Worm (Caenorhabditis elegans) whole organism, young adult: Measurements from ENCODE around the gene ZC317.2.

Experiments used
- B0336.3 ChIP-seq: fragments of 200-800 bp; sonication (Bioruptor generic); IDR thresholded peaks from 2 replicates; pipeline ENCODE4 v1.3.6; 2022; ENCODE audit warnings: missing genetic modification characterization, missing compliant biosample characterization
- C06A6.2 ChIP-seq: fragments of 200-800 bp; sonication (Bioruptor generic); conservative IDR thresholded peaks from 2 replicates; pipeline ENCODE4 v1.3.6; 2022; ENCODE audit warnings: missing genetic modification characterization, missing compliant biosample characterization
- C17E4.6 ChIP-seq: fragments of 200-800 bp; sonication (Bioruptor generic); IDR thresholded peaks from 2 replicates; pipeline ENCODE4 v1.3.6; 2022; ENCODE audit warnings: missing genetic modification reagents, missing genetic modification characterization, missing compliant biosample characterization
- K12H6.12 ChIP-seq: fragments of 200-800 bp; sonication (Bioruptor generic); optimal IDR thresholded peaks from 2 replicates; lab custom pipeline; 2018; ENCODE audit warnings: mild to moderate bottlenecking, missing genetic modification characterization, missing compliant biosample characterization
- Y56A3A.18 ChIP-seq: fragments of 200-800 bp; sonication (Bioruptor generic); IDR thresholded peaks from 2 replicates; pipeline ENCODE4 v1.3.6; 2022; ENCODE audit warnings: missing genetic modification reagents, missing genetic modification characterization, missing compliant biosample characterization
- Y79H2A.3 ChIP-seq: fragments of 200-800 bp; sonication (Bioruptor generic); conservative IDR thresholded peaks from 2 replicates; pipeline ENCODE4 v1.3.6; 2022; ENCODE audit warnings: missing genetic modification reagents, missing genetic modification characterization, missing compliant biosample characterization
- ZK185.1 ChIP-seq: sonication (generic microtip); optimal IDR thresholded peaks from 2 replicates; lab custom pipeline; 2016; ENCODE audit warnings: mild to moderate bottlenecking, missing genetic modification characterization, missing compliant biosample characterization; ENCODE audit not compliant: poor library complexity, severe bottlenecking
- akir-1 ChIP-seq: fragments of 200-800 bp; sonication (Bioruptor generic); optimal IDR thresholded peaks from 2 replicates; lab custom pipeline; 2018; ENCODE audit warnings: mild to moderate bottlenecking, missing genetic modification characterization, moderate library complexity, missing compliant biosample characterization
- cebp-2 ChIP-seq: fragments of 200-800 bp; sonication (Bioruptor generic); IDR thresholded peaks from 2 replicates; pipeline ENCODE4 v1.3.6; 2022; ENCODE audit warnings: missing genetic modification characterization, missing compliant biosample characterization
- ceh-100 ChIP-seq: fragments of 200-800 bp; sonication (Bioruptor generic); IDR thresholded peaks from 2 replicates; pipeline ENCODE4 v1.3.6; 2022; ENCODE audit warnings: missing genetic modification reagents, missing genetic modification characterization, missing compliant biosample characterization
- ceh-27 ChIP-seq: fragments of 200-800 bp; sonication (Bioruptor generic); optimal IDR thresholded peaks from 2 replicates; lab custom pipeline; 2018; ENCODE audit warnings: mild to moderate bottlenecking, missing genetic modification characterization, moderate library complexity, missing compliant biosample characterization
- ceh-91 ChIP-seq: fragments of 200-800 bp; sonication (Bioruptor generic); IDR thresholded peaks from 2 replicates; pipeline ENCODE4 v1.3.6; 2022; ENCODE audit warnings: missing genetic modification reagents, missing genetic modification characterization, missing compliant biosample characterization
- dpl-1 ChIP-seq: fragments of 150-350 bp; optimal IDR thresholded peaks from 2 replicates; lab custom pipeline; 2014; ENCODE audit warnings: missing biosample characterization, missing genetic modification reagents, missing genetic modification characterization
- efl-1 ChIP-seq: fragments of 150-350 bp; optimal IDR thresholded peaks from 2 replicates; lab custom pipeline; 2014; ENCODE audit warnings: missing biosample characterization, missing genetic modification reagents, missing genetic modification characterization
- hlh-26 ChIP-seq: fragments of 200-800 bp; sonication (Bioruptor generic); conservative IDR thresholded peaks from 2 replicates; pipeline ENCODE4 v1.3.6; 2022; ENCODE audit warnings: missing genetic modification reagents, missing genetic modification characterization, missing compliant biosample characterization
- lag-1 ChIP-seq: fragments of 200-800 bp; sonication (Bioruptor generic); IDR thresholded peaks from 2 replicates; pipeline ENCODE4 v1.3.6; 2022; ENCODE audit warnings: missing genetic modification reagents, missing genetic modification characterization, missing compliant biosample characterization
- let-526 ChIP-seq: fragments of 200-800 bp; sonication (Bioruptor generic); IDR thresholded peaks from 2 replicates; pipeline ENCODE4 v1.3.6; 2022; ENCODE audit warnings: missing genetic modification reagents, missing genetic modification characterization, missing compliant biosample characterization
- lin-35 ChIP-seq, 3 experiments: fragments of 150-350 bp in 2 of 3; sonication (generic microtip) in 1 of 3; optimal IDR thresholded peaks; 2 replicates each; lab custom pipeline; 2014 to 2018; ENCODE audit warnings: missing biosample characterization in 3 of 3, missing genetic modification characterization in 3 of 3, missing genetic modification reagents in 3 of 3
- lin-54 ChIP-seq: fragments of 200-800 bp; sonication (Bioruptor generic); optimal IDR thresholded peaks from 2 replicates; lab custom pipeline; 2018; ENCODE audit warnings: mild to moderate bottlenecking, missing genetic modification characterization, missing compliant biosample characterization
- madf-10 ChIP-seq: sonication (generic microtip); optimal IDR thresholded peaks from 2 replicates; lab custom pipeline; 2016; ENCODE audit warnings: mild to moderate bottlenecking, missing genetic modification characterization, missing compliant biosample characterization
- madf-3 ChIP-seq: fragments of 200-800 bp; sonication (Bioruptor generic); IDR thresholded peaks from 2 replicates; pipeline ENCODE4 v1.3.6; 2022; ENCODE audit warnings: missing genetic modification reagents, missing genetic modification characterization, missing compliant biosample characterization
- madf-6 ChIP-seq: fragments of 200-800 bp; sonication (Bioruptor generic); IDR thresholded peaks from 2 replicates; pipeline ENCODE4 v1.3.6; 2022; ENCODE audit warnings: missing genetic modification reagents, missing genetic modification characterization, missing compliant biosample characterization
- madf-8 ChIP-seq: fragments of 200-800 bp; sonication (Bioruptor generic); conservative IDR thresholded peaks from 2 replicates; pipeline ENCODE4 v1.3.6; 2022; ENCODE audit warnings: missing genetic modification reagents, missing genetic modification characterization, missing compliant biosample characterization
- mes-4 ChIP-seq: sonication (generic microtip); optimal IDR thresholded peaks from 2 replicates; lab custom pipeline; 2016; ENCODE audit warnings: missing genotype, missing genetic modification characterization, missing compliant biosample characterization
- mxl-1 ChIP-seq: sonication (generic microtip); optimal IDR thresholded peaks from 2 replicates; lab custom pipeline; 2016; ENCODE audit warnings: missing genetic modification characterization, missing compliant biosample characterization
- nfya-1 ChIP-seq: sonication (generic microtip); optimal IDR thresholded peaks from 2 replicates; lab custom pipeline; 2017; ENCODE audit warnings: antibody characterized with exemption, missing compliant biosample characterization, missing genetic modification characterization, borderline replicate concordance; ENCODE audit not compliant: insufficient read depth
- nhr-120 ChIP-seq: fragments of 200-800 bp; sonication (Bioruptor generic); IDR thresholded peaks from 2 replicates; pipeline ENCODE4 v1.3.6; 2022; ENCODE audit warnings: missing genetic modification characterization, missing compliant biosample characterization
- snpc-3.4 ChIP-seq: sonication (generic microtip); optimal IDR thresholded peaks from 2 replicates; lab custom pipeline; 2017; ENCODE audit warnings: missing genetic modification characterization, mild to moderate bottlenecking, missing compliant biosample characterization, antibody characterized with exemption, moderate library complexity, missing genotype, missing genetic modification reagents
- sptf-2 ChIP-seq: fragments of 200-800 bp; sonication (Bioruptor generic); optimal IDR thresholded peaks from 2 replicates; lab custom pipeline; 2018; ENCODE audit warnings: mild to moderate bottlenecking, missing genetic modification characterization, missing compliant biosample characterization
- tbp1 ChIP-seq: fragments of 200-800 bp; sonication (Bioruptor generic); optimal IDR thresholded peaks from 2 replicates; lab custom pipeline; 2018; ENCODE audit warnings: mild to moderate bottlenecking, missing genetic modification characterization, missing compliant biosample characterization
- tlf-1 ChIP-seq: fragments of 200-800 bp; sonication (Bioruptor generic); optimal IDR thresholded peaks from 2 replicates; lab custom pipeline; 2018; ENCODE audit warnings: mild to moderate bottlenecking, missing genetic modification characterization, missing compliant biosample characterization
- unc-130 ChIP-seq: sonication (generic microtip); optimal IDR thresholded peaks from 2 replicates; lab custom pipeline; 2016; ENCODE audit warnings: missing genetic modification reagents, missing genetic modification characterization, missing compliant biosample characterization
- ztf-22 ChIP-seq: fragments of 200-800 bp; sonication (Bioruptor generic); optimal IDR thresholded peaks from 2 replicates; lab custom pipeline; 2018; ENCODE audit warnings: mild to moderate bottlenecking, missing genetic modification characterization, moderate library complexity, missing compliant biosample characterization
- ztf-28 ChIP-seq: fragments of 200-800 bp; sonication (Bioruptor generic); IDR thresholded peaks from 2 replicates; pipeline ENCODE4 v1.3.6; 2022; ENCODE audit warnings: missing genetic modification reagents, missing genetic modification characterization, missing compliant biosample characterization

Gene ZC317.2

DNA sequence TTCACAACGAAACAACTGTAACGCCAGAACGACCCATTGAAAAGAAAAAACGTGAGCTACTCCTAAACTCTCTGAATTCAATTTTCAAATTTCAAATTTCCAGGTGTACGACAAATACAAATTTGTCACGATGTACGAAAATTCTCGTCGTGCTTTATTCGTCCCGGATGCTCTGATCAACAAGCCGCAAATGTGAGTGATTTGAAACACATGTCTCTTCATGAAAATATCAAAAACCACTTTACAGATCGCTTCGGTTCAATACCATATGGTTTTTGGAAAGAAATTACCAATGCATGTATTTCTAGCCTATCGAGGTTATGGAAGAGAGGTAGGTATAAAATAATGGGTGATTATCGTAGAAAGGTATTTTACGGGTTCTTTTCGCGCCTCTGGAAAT, 12.8 kb upstream of the ZC317.2 start:
- no peak for TF ChIP-seq B0336.3
- TF ChIP-seq lin-35 (GFP tag; optimal IDR thresholded peaks at IDR 0.05; lab: Kevin White, UChicago): no peak
- no peak for TF ChIP-seq ztf-22 (GFP tag; lab: Kevin White, UChicago)
- no peak for TF ChIP-seq efl-1 (GFP tag; lab: Kevin White, UChicago)
- TF ChIP-seq nfya-1 (tag; lab: Kevin White, UChicago): no peak
- no peak for TF ChIP-seq ceh-27 (GFP tag; lab: Kevin White, UChicago)
- no peak for TF ChIP-seq mxl-1 (tag; lab: Kevin White, UChicago)
- no peak for TF ChIP-seq akir-1 (GFP tag; lab: Kevin White, UChicago)
- no peak for TF ChIP-seq Y79H2A.3
- no peak for TF ChIP-seq ceh-100 (GFP tag; lab: Robert Waterston, UW)
- no peak for TF ChIP-seq C06A6.2 (GFP tag; lab: Robert Waterston, UW)
- TF ChIP-seq lag-1 (GFP tag; lab: Robert Waterston, UW): no peak
- no peak for TF ChIP-seq Y56A3A.18 (GFP tag; lab: Robert Waterston, UW)
- TF ChIP-seq madf-10 (tag; lab: Kevin White, UChicago): no peak
- no peak for TF ChIP-seq lin-54

ce11 chrV:5450742-5451141, 9.2 kb upstream of the ZC317.2 start:
- no peak for TF ChIP-seq K12H6.12
- TF ChIP-seq ZK185.1 (tag; lab: Kevin White, UChicago): no peak
- TF ChIP-seq cebp-2 (GFP tag; lab: Robert Waterston, UW): no peak
- TF ChIP-seq snpc-3.4 (tag; lab: Kevin White, UChicago): no peak
- no peak for TF ChIP-seq ztf-28 (GFP tag; lab: Robert Waterston, UW)
- no peak for TF ChIP-seq madf-10 (tag; lab: Kevin White, UChicago)
- TF ChIP-seq C17E4.6 (GFP tag; lab: Robert Waterston, UW): no peak
- no peak for TF ChIP-seq ceh-91 (GFP tag; lab: Robert Waterston, UW)
- no peak for TF ChIP-seq madf-6 (GFP tag; lab: Robert Waterston, UW)
- no peak for TF ChIP-seq madf-8
- TF ChIP-seq sptf-2 (GFP tag; lab: Kevin White, UChicago): no peak

DNA sequence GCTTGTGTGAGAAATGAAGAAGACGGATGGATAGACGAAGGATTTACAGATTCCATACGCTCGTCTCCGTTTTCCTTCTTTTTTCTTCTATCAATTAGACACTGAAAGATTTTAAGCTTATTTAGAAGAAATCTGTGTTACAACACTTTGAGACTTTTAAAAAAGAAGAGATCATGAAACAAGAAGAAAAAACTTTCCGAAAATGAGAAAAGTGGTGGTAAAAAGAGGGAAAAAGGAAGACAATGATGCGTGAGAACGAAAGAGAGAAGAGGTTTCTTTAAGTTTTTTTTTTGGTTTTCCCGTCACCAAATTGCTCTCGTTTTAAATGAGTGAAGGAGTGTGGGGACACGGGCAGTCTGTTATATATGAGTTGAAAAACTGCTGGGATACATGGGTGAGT, 6.3 kb upstream of the ZC317.2 start, which contains the start of gene glc-3:
Gene glc-3 (minus strand): TSS at position 101 of the 400 bp plus-strand sequence.
- TF ChIP-seq dpl-1 (GFP tag; lab: Kevin White, UChicago) (no peak), let-526 (GFP tag; lab: Robert Waterston, UW) (no peak), tlf-1 (GFP tag; lab: Kevin White, UChicago) (no peak), hlh-26 (GFP tag; lab: Robert Waterston, UW) (no peak)

- no peak for TF ChIP-seq nhr-120 (GFP tag; lab: Robert Waterston, UW)
- no peak for TF ChIP-seq C06A6.2 (GFP tag; lab: Robert Waterston, UW)
- no peak for TF ChIP-seq unc-130 (GFP tag; lab: Kevin White, UChicago)
- TF ChIP-seq madf-3 (GFP tag; lab: Robert Waterston, UW): no peak
- TF ChIP-seq mes-4 (tag; lab: Kevin White, UChicago): no peak
Measured at ce11 chrV:5454955-5455354, 5.0 kb upstream of the ZC317.2 start.

- no peak for TF ChIP-seq C17E4.6 (GFP tag; lab: Robert Waterston, UW)
- no peak for TF ChIP-seq cebp-2 (GFP tag; lab: Robert Waterston, UW)
- TF ChIP-seq madf-6 (GFP tag; lab: Robert Waterston, UW): no peak
- no peak for TF ChIP-seq tbp1 (GFP tag; lab: Kevin White, UChicago)
Measured at ce11 chrV:5462894-5463293, 3.0 kb downstream of the ZC317.2 start, which contains the start of gene srg-67. srg-67 (minus strand) TSS chrV:5462994.
